Worm (Caenorhabditis elegans): ENCODE data around the gene K08F9.1.

The K08F9.1 gene

ce11 chrV:15148800-15149199 lies 5.6 kb upstream of the K08F9.1 start, which contains the start of gene T09F5.1:
Gene T09F5.1 (plus strand): TSS chrV:15149100.
- TF ChIP-seq C38D4.7 (GFP tag; optimal IDR thresholded peaks at IDR 0.05) (no peak), hlh-15 (tag; optimal IDR thresholded peaks at IDR 0.05) (no peak), sox-2 (GFP tag; IDR thresholded peaks at IDR 0.05) (no peak), elt-4 (tag; optimal IDR thresholded peaks at IDR 0.05) (no peak), gmeb-2 (tag; optimal IDR thresholded peaks at IDR 0.05) (no peak), rnt-1 (tag; optimal IDR thresholded peaks at IDR 0.05) (peak; percentile 5), hlh-13 (GFP tag; optimal IDR thresholded peaks at IDR 0.05) (no peak), eyg-1 (tag; optimal IDR thresholded peaks at IDR 0.05) (no peak)

- TF ChIP-seq sox-4 (tag; optimal IDR thresholded peaks at IDR 0.05) (no peak), ref-2 (tag; optimal IDR thresholded peaks at IDR 0.05) (no peak), tbx-7 (tag; optimal IDR thresholded peaks at IDR 0.05) (no peak), unc-3 (GFP tag; conservative IDR thresholded peaks at IDR 0.05) (no peak), unc-3 (tag; optimal IDR thresholded peaks at IDR 0.05) (no peak), ceh-30 (tag; optimal IDR thresholded peaks at IDR 0.05) (no peak), ceh-48 (tag; optimal IDR thresholded peaks at IDR 0.05) (no peak), ets-4 (tag; optimal IDR thresholded peaks at IDR 0.05) (no peak), hlh-15 (tag; optimal IDR thresholded peaks at IDR 0.05) (no peak), lin-11 (tag; optimal IDR thresholded peaks at IDR 0.05) (no peak), pat-9 (tag; optimal IDR thresholded peaks at IDR 0.05) (no peak), ceh-9 (tag; optimal IDR thresholded peaks at IDR 0.05) (no peak), fkh-10 (GFP tag; optimal IDR thresholded peaks at IDR 0.05) (no peak), elt-2 (tag; optimal IDR thresholded peaks at IDR 0.05) (no peak), ttx-3 (tag; optimal IDR thresholded peaks at IDR 0.05) (no peak), sdc-2 (tag; optimal IDR thresholded peaks at IDR 0.05) (no peak), hlh-6 (tag; optimal IDR thresholded peaks at IDR 0.05) (no peak), hlh-8 (tag; optimal IDR thresholded peaks at IDR 0.05) (no peak), ama-1 (optimal IDR thresholded peaks at IDR 0.05) (no peak)
These were observed 4.6 kb upstream of the K08F9.1 start, which contains the start of gene T09F5.20 for ce11 chrV:15147776-15148175. Gene T09F5.20 (minus strand): TSS chrV:15147876.

DNA sequence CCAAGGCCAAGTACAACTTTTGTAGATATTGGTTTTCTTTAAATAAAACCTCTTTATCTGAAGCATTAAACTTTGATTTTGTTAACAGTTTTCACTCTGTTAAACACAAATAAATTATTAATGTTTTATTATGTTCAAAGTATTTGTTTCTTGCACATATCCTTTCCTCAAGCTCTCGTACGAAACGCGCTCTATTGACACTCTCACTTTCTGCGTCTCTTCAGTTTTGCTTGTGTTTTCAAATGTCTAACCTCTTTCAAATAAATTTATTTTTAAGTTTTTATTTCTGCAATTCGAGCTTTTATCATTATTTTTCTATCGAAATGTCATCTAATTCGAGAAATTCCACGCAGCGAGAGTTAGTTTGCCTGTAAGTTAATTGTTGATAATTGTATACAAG lies 613 bp upstream of the K08F9.1 start, which contains the start of gene K08F9.4:
Gene K08F9.4, plus strand, starts transcription at position 222 of the 400 bp plus-strand sequence.
- no peak for TF ChIP-seq C38D4.7 (GFP tag; optimal IDR thresholded peaks at IDR 0.05)
- TF ChIP-seq pax-1 (tag; optimal IDR thresholded peaks at IDR 0.05), result peak; percentile 54
- peak; percentile 16 for TF ChIP-seq ceh-31 (tag; optimal IDR thresholded peaks at IDR 0.05)
- TF ChIP-seq eyg-1 (tag; optimal IDR thresholded peaks at IDR 0.05), result no peak

DNA sequence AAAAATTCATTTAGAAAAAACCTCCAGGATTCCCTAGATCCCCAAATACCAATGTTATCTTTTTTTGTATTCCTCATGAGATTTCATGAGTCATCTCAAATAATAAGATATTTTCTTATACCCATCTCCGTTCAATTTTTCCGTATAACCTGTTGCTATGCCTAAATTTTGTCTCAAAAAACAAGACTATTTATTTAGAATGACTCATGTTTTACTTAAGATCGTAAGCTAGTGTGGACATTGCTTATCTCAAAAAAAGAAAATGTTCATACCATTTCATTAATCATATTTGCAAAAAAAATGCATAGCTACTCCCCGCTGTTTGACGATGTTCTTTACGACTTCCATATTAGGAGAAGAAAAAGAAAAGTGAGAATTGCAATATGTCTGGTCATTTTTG lies 2.9 kb downstream of the K08F9.1 start, which contains the start of gene K08F9.3:
Gene K08F9.3, plus strand, starts transcription at position 301 of the 400 bp plus-strand sequence.
- no peak for TF ChIP-seq K09A11.1 (tag; optimal IDR thresholded peaks at IDR 0.05; ENCODE audit: insufficient read depth)
- no peak for TF ChIP-seq fkh-6 (tag; optimal IDR thresholded peaks at IDR 0.05)
- no peak for TF ChIP-seq lin-11 (tag; optimal IDR thresholded peaks at IDR 0.05)
- TF ChIP-seq ceh-6 (GFP tag; optimal IDR thresholded peaks at IDR 0.05), result no peak
- TF ChIP-seq npax-4 (tag; optimal IDR thresholded peaks at IDR 0.05), result no peak

- no peak for TF ChIP-seq T23F11.4 (GFP tag; optimal IDR thresholded peaks at IDR 0.05)
- TF ChIP-seq pax-1 (tag; optimal IDR thresholded peaks at IDR 0.05), result no peak
- no peak for TF ChIP-seq dmd-4 (tag; optimal IDR thresholded peaks at IDR 0.05; ENCODE audit: borderline replicate concordance)
- TF ChIP-seq pat-9 (tag; optimal IDR thresholded peaks at IDR 0.05), result no peak
- no peak for TF ChIP-seq unc-42 (tag; optimal IDR thresholded peaks at IDR 0.05)
- no peak for TF ChIP-seq hlh-15 (tag; optimal IDR thresholded peaks at IDR 0.05)
- no peak for TF ChIP-seq K09A11.1 (tag; optimal IDR thresholded peaks at IDR 0.05; ENCODE audit: insufficient read depth)
- no peak for TF ChIP-seq lim-6 (tag; optimal IDR thresholded peaks at IDR 0.05)
- no peak for TF ChIP-seq ceh-31 (tag; optimal IDR thresholded peaks at IDR 0.05)
- no peak for TF ChIP-seq ceh-6 (GFP tag; optimal IDR thresholded peaks at IDR 0.05)
These were observed 3.4 kb downstream of the K08F9.1 start for ce11 chrV:15139811-15140210.

Data from whole organism, late embryonic.